Fruit fly (Drosophila melanogaster) whole organism, embryonic: Measurements from ENCODE around the gene gammaTub37C.
A peak's percentile ranks its signal among the peaks of the same experiment; 100 is the strongest.

Experiments
- Asciz ChIP-seq: fragments of 200-800 bp; sonication (Bioruptor generic); optimal IDR thresholded peaks from 2 replicates; lab custom pipeline; 2017; ENCODE audit warnings: missing biosample characterization, mild to moderate bottlenecking, missing genetic modification characterization, missing genetic modification reagents
- BtbVII ChIP-seq: fragments of 200-800 bp; sonication (Bioruptor generic); optimal IDR thresholded peaks from 3 replicates; lab custom pipeline; 2017; ENCODE audit warnings: missing biosample characterization, mild to moderate bottlenecking, missing genetic modification characterization
- CG10462 ChIP-seq: fragments of 200-800 bp; sonication (Bioruptor generic); optimal IDR thresholded peaks from 2 replicates; lab custom pipeline; 2016; ENCODE audit warnings: missing biosample characterization, missing genetic modification characterization
- CG11696 ChIP-seq: fragments of 200-800 bp; sonication (Bioruptor generic); IDR thresholded peaks from 2 replicates; pipeline ENCODE4 v1.3.6; 2022; ENCODE audit warnings: missing biosample characterization, missing genetic modification characterization
- CG12071 ChIP-seq: fragments of 200-800 bp; sonication (Bioruptor generic); optimal IDR thresholded peaks from 3 replicates; lab custom pipeline; 2018; ENCODE audit warnings: missing biosample characterization, mild to moderate bottlenecking, missing genetic modification characterization
- CG1233 ChIP-seq: fragments of 200-800 bp; sonication (Bioruptor generic); optimal IDR thresholded peaks from 4 replicates; lab custom pipeline; 2018; ENCODE audit warnings: missing biosample characterization, mild to moderate bottlenecking, missing genetic modification characterization
- CG13894 ChIP-seq: fragments of 200-800 bp; sonication (Bioruptor generic); optimal IDR thresholded peaks from 3 replicates; lab custom pipeline; 2018; ENCODE audit warnings: missing biosample characterization, mild to moderate bottlenecking, missing genetic modification characterization, moderate library complexity
- CG16815 ChIP-seq: fragments of 200-800 bp; sonication (Bioruptor generic); optimal IDR thresholded peaks from 3 replicates; lab custom pipeline; 2017; ENCODE audit warnings: missing biosample characterization, mild to moderate bottlenecking, missing genetic modification characterization
- CG17361 ChIP-seq: fragments of 200-800 bp; sonication (Bioruptor generic); IDR thresholded peaks from 3 replicates; pipeline ENCODE4 v1.3.6; 2022; ENCODE audit warnings: missing biosample characterization, missing genetic modification characterization
- CG17385 ChIP-seq: fragments of 200-800 bp; sonication (Bioruptor generic); optimal IDR thresholded peaks from 3 replicates; lab custom pipeline; 2018; ENCODE audit warnings: missing biosample characterization, mild to moderate bottlenecking, missing genetic modification characterization
- CG17829 ChIP-seq: fragments of 200-800 bp; optimal IDR thresholded peaks from 2 replicates; lab custom pipeline; 2019; ENCODE audit warnings: missing biosample characterization, mild to moderate bottlenecking, missing genetic modification characterization, moderate library complexity
- CG31388 ChIP-seq: fragments of 200-800 bp; sonication (Bioruptor generic); optimal IDR thresholded peaks from 2 replicates; lab custom pipeline; 2016; ENCODE audit warnings: missing biosample characterization, missing genetic modification characterization
- CG3407 ChIP-seq: fragments of 200-800 bp; sonication (Bioruptor generic); optimal IDR thresholded peaks from 2 replicates; lab custom pipeline; 2018; ENCODE audit warnings: missing biosample characterization, mild to moderate bottlenecking, missing genetic modification characterization
- CG6813 ChIP-seq: fragments of 200-800 bp; sonication (Bioruptor generic); optimal IDR thresholded peaks from 2 replicates; lab custom pipeline; 2017; ENCODE audit warnings: missing biosample characterization, missing genetic modification characterization, mild to moderate bottlenecking, moderate library complexity, missing genetic modification reagents
- CG8765 ChIP-seq: fragments of 200-800 bp; sonication (Bioruptor generic); IDR thresholded peaks from 2 replicates; pipeline ENCODE4 v1.3.6; 2022; ENCODE audit warnings: missing biosample characterization, missing genetic modification characterization
- CG9876 ChIP-seq: fragments of 200-800 bp; sonication (Bioruptor generic); optimal IDR thresholded peaks from 2 replicates; lab custom pipeline; 2016; ENCODE audit warnings: missing biosample characterization, missing genetic modification characterization
- Dip2 ChIP-seq: fragments of 200-800 bp; sonication (Bioruptor generic); IDR thresholded peaks from 2 replicates; pipeline ENCODE4 v1.3.6; 2022; ENCODE audit warnings: missing biosample characterization, missing genetic modification characterization
- E2f2 ChIP-seq: fragments of 200-800 bp; sonication (Bioruptor generic); IDR thresholded peaks from 2 replicates; pipeline ENCODE4 v1.3.6; 2022; ENCODE audit warnings: missing biosample characterization, missing genetic modification characterization
- Ets65A ChIP-seq: fragments of 200-800 bp; sonication (Bioruptor generic); peaks from one replicate; lab custom pipeline; 2016; ENCODE audit warnings: missing biosample characterization, missing genetic modification characterization
- Hr51 ChIP-seq, 2 experiments: fragments of 200-800 bp; sonication (Bioruptor generic); optimal IDR thresholded peaks; 2 replicates in 1 of 2; 3 replicates in 1 of 2; lab custom pipeline; 2016 to 2018; ENCODE audit warnings: missing biosample characterization in 2 of 2, missing genetic modification characterization in 2 of 2, mild to moderate bottlenecking in 1 of 2, moderate library complexity in 1 of 2
- NfI ChIP-seq: fragments of 200-800 bp; sonication (Bioruptor generic); optimal IDR thresholded peaks from 3 replicates; lab custom pipeline; 2018; ENCODE audit warnings: missing biosample characterization, mild to moderate bottlenecking, missing genetic modification characterization, moderate library complexity
- Poxn ChIP-seq: fragments of 200-800 bp; sonication (Bioruptor generic); IDR thresholded peaks from 2 replicates; pipeline ENCODE4 v1.3.6; 2022; ENCODE audit warnings: missing biosample characterization, missing genetic modification characterization
- Ptx1 ChIP-seq: fragments of 200-800 bp; sonication (Bioruptor generic); IDR thresholded peaks from 2 replicates; pipeline ENCODE4 v1.3.6; 2022; ENCODE audit warnings: missing biosample characterization, missing genetic modification characterization
- Sin3A ChIP-seq: fragments of >200 bp; optimal IDR thresholded peaks from 2 replicates; lab custom pipeline; 2018
- TFAM ChIP-seq: fragments of 200-800 bp; sonication (Bioruptor generic); optimal IDR thresholded peaks from 2 replicates; lab custom pipeline; 2017; ENCODE audit warnings: missing biosample characterization, missing genetic modification characterization, inconsistent platforms
- YL-1 ChIP-seq: fragments of 200-800 bp; sonication (Bioruptor generic); optimal IDR thresholded peaks from 3 replicates; lab custom pipeline; 2017; ENCODE audit warnings: missing biosample characterization, mild to moderate bottlenecking, missing genetic modification characterization
- cad ChIP-seq: fragments of >200 bp; optimal IDR thresholded peaks from 2 replicates; lab custom pipeline; 2017; ENCODE audit warnings: missing biosample characterization, missing genetic modification characterization
- chinmo ChIP-seq: fragments of 200-800 bp; sonication (Bioruptor generic); IDR thresholded peaks from 4 replicates; pipeline ENCODE4 v1.3.6; 2022; ENCODE audit warnings: missing biosample characterization, missing genetic modification characterization; ENCODE audit not compliant: partially characterized antibody
- crol ChIP-seq: fragments of 200-800 bp; sonication (Bioruptor generic); IDR thresholded peaks from 2 replicates; pipeline ENCODE4 v1.3.6; 2022; ENCODE audit warnings: missing biosample characterization, missing genetic modification characterization
- danr ChIP-seq: fragments of 200-800 bp; sonication (Bioruptor generic); IDR thresholded peaks from 2 replicates; pipeline ENCODE4 v1.3.6; 2022; ENCODE audit warnings: missing biosample characterization, missing genetic modification characterization
- dm ChIP-seq: fragments of 200-800 bp; sonication (Bioruptor generic); optimal IDR thresholded peaks from 3 replicates; lab custom pipeline; 2016; ENCODE audit warnings: missing biosample characterization, missing genetic modification characterization
- ems ChIP-seq: fragments of 200-800 bp; sonication (Bioruptor generic); optimal IDR thresholded peaks from 3 replicates; lab custom pipeline; 2016; ENCODE audit warnings: missing biosample characterization, missing genetic modification characterization
- ewg ChIP-seq: fragments of 200-800 bp; sonication (Bioruptor generic); optimal IDR thresholded peaks from 3 replicates; lab custom pipeline; 2017; ENCODE audit warnings: mild to moderate bottlenecking, missing biosample characterization, missing genetic modification reagents, missing genetic modification characterization
- exex ChIP-seq: fragments of 200-800 bp; sonication (Bioruptor generic); optimal IDR thresholded peaks from 4 replicates; lab custom pipeline; 2018; ENCODE audit warnings: missing biosample characterization, mild to moderate bottlenecking, missing genetic modification characterization, moderate library complexity
- fd3F ChIP-seq: fragments of 200-800 bp; sonication (Bioruptor generic); optimal IDR thresholded peaks from 2 replicates; lab custom pipeline; 2018; ENCODE audit warnings: missing biosample characterization, mild to moderate bottlenecking, missing genetic modification characterization, moderate library complexity
- fru ChIP-seq: fragments of >200 bp; optimal IDR thresholded peaks from 2 replicates; lab custom pipeline; 2017
- fu2 ChIP-seq: fragments of 200-800 bp; sonication (Bioruptor generic); optimal IDR thresholded peaks from 2 replicates; lab custom pipeline; 2016; ENCODE audit warnings: missing biosample characterization, missing genetic modification characterization
- gsb-n ChIP-seq: fragments of 200-800 bp; sonication (Bioruptor generic); optimal IDR thresholded peaks from 3 replicates; lab custom pipeline; 2018; ENCODE audit warnings: missing biosample characterization, mild to moderate bottlenecking, missing genetic modification characterization
- hb ChIP-seq: fragments of 200-800 bp; sonication (Bioruptor generic); IDR thresholded peaks from 3 replicates; pipeline ENCODE4 v1.3.6; 2022; ENCODE audit warnings: missing biosample characterization, missing genetic modification characterization; ENCODE audit not compliant: partially characterized antibody
- inv ChIP-seq: fragments of 200-800 bp; sonication (Bioruptor generic); IDR thresholded peaks from 2 replicates; pipeline ENCODE4 v1.3.6; 2022; ENCODE audit warnings: missing biosample characterization, missing genetic modification characterization; ENCODE audit not compliant: partially characterized antibody
- lmd ChIP-seq: fragments of 200-800 bp; sonication (Bioruptor generic); IDR thresholded peaks from 2 replicates; pipeline ENCODE4 v1.3.6; 2022; ENCODE audit warnings: missing biosample characterization, missing genetic modification characterization
- pfk ChIP-seq: fragments of 200-800 bp; sonication (Bioruptor generic); optimal IDR thresholded peaks from 2 replicates; lab custom pipeline; 2018; ENCODE audit warnings: missing biosample characterization, mild to moderate bottlenecking, missing genetic modification characterization, moderate library complexity
- pros ChIP-seq: fragments of 200-800 bp; sonication (Bioruptor generic); optimal IDR thresholded peaks from 3 replicates; lab custom pipeline; 2019; ENCODE audit warnings: missing biosample characterization, mild to moderate bottlenecking, missing genetic modification characterization, moderate library complexity
- pzg ChIP-seq: fragments of 200-800 bp; sonication (Bioruptor generic); optimal IDR thresholded peaks from 3 replicates; lab custom pipeline; 2018; ENCODE audit warnings: missing biosample characterization, mild to moderate bottlenecking, missing genetic modification characterization, moderate library complexity
- sens ChIP-seq: fragments of 200-800 bp; sonication (Bioruptor generic); peaks from one replicate; lab custom pipeline; 2016; ENCODE audit warnings: missing biosample characterization, missing genetic modification characterization
- ssp ChIP-seq: fragments of 200-800 bp; sonication (Bioruptor generic); IDR thresholded peaks from 2 replicates; pipeline ENCODE4 v1.3.6; 2022; ENCODE audit warnings: missing biosample characterization, missing genetic modification characterization
- tll ChIP-seq, 2 experiments: fragments of 200-800 bp in 1 of 2; fragments of >200 bp in 1 of 2; sonication (Bioruptor generic) in 1 of 2; optimal IDR thresholded peaks; 2 replicates each; lab custom pipeline; 2017 to 2019; ENCODE audit warnings: missing biosample characterization in 2 of 2, missing genetic modification characterization in 2 of 2, mild to moderate bottlenecking in 1 of 2, moderate library complexity in 1 of 2
- vfl ChIP-seq: fragments of 200-800 bp; sonication (Bioruptor generic); optimal IDR thresholded peaks from 2 replicates; lab custom pipeline; 2016; ENCODE audit warnings: missing biosample characterization, missing genetic modification characterization
- vvl ChIP-seq: fragments of 200-800 bp; sonication (Bioruptor generic); IDR thresholded peaks from 2 replicates; pipeline ENCODE4 v1.3.6; 2022; ENCODE audit warnings: missing biosample characterization, missing genetic modification characterization
- wdn ChIP-seq: fragments of 200-800 bp; sonication (Bioruptor generic); IDR thresholded peaks from 2 replicates; pipeline ENCODE4 v1.3.6; 2022; ENCODE audit warnings: missing biosample characterization, missing genetic modification characterization
- zen ChIP-seq: fragments of 200-800 bp; sonication (Bioruptor generic); optimal IDR thresholded peaks from 3 replicates; lab custom pipeline; 2018; ENCODE audit warnings: missing biosample characterization, mild to moderate bottlenecking, missing genetic modification characterization, moderate library complexity

Gene gammaTub37C

DNA sequence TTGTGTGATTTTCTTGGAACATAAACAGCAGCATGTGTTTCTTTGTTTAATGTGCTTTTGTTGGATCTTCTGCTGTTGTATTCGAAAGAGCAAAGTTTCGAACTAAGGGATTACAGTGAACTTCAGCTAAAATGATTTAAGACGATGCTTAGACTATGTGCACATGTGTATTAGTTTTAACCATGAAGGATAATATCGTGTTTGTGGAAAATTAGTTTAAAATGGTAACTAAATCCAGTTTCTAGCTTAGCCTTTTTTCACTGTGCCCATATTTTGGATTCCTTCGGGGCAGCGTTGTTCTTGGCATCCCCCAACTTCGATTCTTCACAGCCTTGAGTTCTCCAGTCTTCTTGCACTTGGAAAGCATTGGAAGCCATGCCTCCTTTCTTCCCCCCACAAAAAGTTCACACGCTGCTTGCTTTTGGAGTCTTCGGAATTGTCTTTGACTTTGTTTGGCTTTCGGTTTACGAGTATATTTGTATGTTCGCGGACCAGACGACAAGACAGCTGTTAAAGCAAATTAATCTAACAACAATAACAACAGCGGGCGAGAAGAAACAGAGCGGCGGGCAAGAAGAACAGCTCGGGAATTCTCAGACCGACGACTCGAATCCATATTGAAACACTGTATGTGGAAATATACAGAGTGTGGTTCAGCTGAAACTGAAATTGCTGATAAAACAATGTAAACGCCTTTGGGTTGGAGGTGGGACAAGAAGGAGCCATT is 45.1 kb downstream of the gammaTub37C start (continued):
- TF ChIP-seq exex (tag; lab: Kevin White, UChicago) (no peak), ewg (GFP tag; lab: Kevin White, UChicago) (no peak), Hr51 (GFP tag; optimal IDR thresholded peaks at IDR 0.05; lab: Kevin White, UChicago) (no peak), Asciz (GFP tag; lab: Kevin White, UChicago) (no peak), fd3F (GFP tag; lab: Kevin White, UChicago) (peak; percentile 7), ssp (GFP tag; lab: Robert Waterston, UW) (no peak), CG17361 (0 out of 3 replicates have a peak, but pooled peaks have one; percentile 16), dm (GFP tag; lab: Kevin White, UChicago) (no peak), danr (GFP tag; lab: Robert Waterston, UW) (no peak), CG6813 (GFP tag; lab: Kevin White, UChicago) (peak; percentile 47), NfI (GFP tag; lab: Kevin White, UChicago) (no peak), CG1233 (GFP tag; lab: Kevin White, UChicago) (no peak), CG17385 (GFP tag; lab: Kevin White, UChicago) (no peak), BtbVII (GFP tag; lab: Kevin White, UChicago) (no peak), CG3407 (GFP tag; lab: Kevin White, UChicago) (no peak), CG12071 (GFP tag; lab: Kevin White, UChicago) (no peak), fu2 (GFP tag; lab: Kevin White, UChicago) (no peak), pzg (no peak), vvl (peak; percentile 9; the same call in 1 of the 2 replicates), CG11696 (GFP tag; lab: Robert Waterston, UW) (no peak), sens (GFP tag; lab: Kevin White, UChicago) (peak; percentile 87), CG9876 (GFP tag; lab: Kevin White, UChicago) (no peak), inv (GFP tag; lab: Robert Waterston, UW) (no peak), CG31388 (GFP tag; lab: Kevin White, UChicago) (no peak), Sin3A (lab: Kevin White, UChicago) (no peak), lmd (no peak), CG17829 (tag; lab: Kevin White, UChicago) (no peak), Ets65A (GFP tag; lab: Kevin White, UChicago) (no peak), Ptx1 (no peak), Dip2 (GFP tag; lab: Robert Waterston, UW) (no peak), hb (GFP tag; lab: Robert Waterston, UW) (no peak), TFAM (no peak), ems (no peak)

DNA sequence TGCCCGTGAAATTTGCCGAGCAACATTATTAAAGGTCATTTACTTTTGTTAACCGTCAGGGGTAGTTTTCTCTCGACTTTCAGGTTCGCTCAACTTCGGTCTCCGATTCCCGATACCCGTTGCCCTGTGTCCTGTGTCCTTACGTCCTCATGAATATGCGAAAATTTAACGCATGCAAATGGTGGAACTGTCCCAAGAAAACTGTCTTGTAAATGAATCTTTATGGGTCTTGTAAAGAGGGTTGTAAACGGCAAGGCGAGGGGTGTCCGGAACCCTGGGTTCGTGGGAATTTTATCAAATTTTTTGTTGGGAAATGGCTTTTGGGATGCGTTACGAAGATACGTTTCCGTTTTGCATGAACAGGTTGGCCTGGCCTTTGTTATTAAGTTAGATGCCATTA is 45.8 kb downstream of the gammaTub37C start:
- TF ChIP-seq CG10462 (GFP tag; lab: Kevin White, UChicago) (no peak), wdn (GFP tag; lab: Robert Waterston, UW) (no peak), Ptx1 (no peak), crol (peak; percentile 30; the same call in 1 of the 2 replicates), cad (GFP tag; lab: Kevin White, UChicago) (peak; percentile 87), CG11696 (GFP tag; lab: Robert Waterston, UW) (no peak), gsb-n (tag; lab: Kevin White, UChicago) (peak; percentile 13), zen (tag; lab: Kevin White, UChicago) (peak; percentile 4), YL-1 (GFP tag; lab: Kevin White, UChicago) (no peak), CG13894 (tag; lab: Kevin White, UChicago) (peak; percentile 77), chinmo (GFP tag; lab: Robert Waterston, UW) (0 out of 4 replicates have a peak, but pooled peaks have one; percentile 49), vfl (no peak), CG8765 (GFP tag; lab: Robert Waterston, UW) (no peak), Poxn (GFP tag; lab: Robert Waterston, UW) (no peak), pros (GFP tag; lab: Kevin White, UChicago) (peak; percentile 96), tll (GFP tag; optimal IDR thresholded peaks at IDR 0.05; lab: Kevin White, UChicago) (peak in 1 of 2 experiments; percentile 44), CG16815 (GFP tag; lab: Kevin White, UChicago) (no peak), fru (lab: Kevin White, UChicago) (no peak), pfk (GFP tag; lab: Kevin White, UChicago) (peak; percentile 12), E2f2 (GFP tag; lab: Robert Waterston, UW) (no peak)
